Worm (Caenorhabditis elegans) whole organism, mixed stage, embryonic: ENCODE data around the gene unc-3.
A peak's percentile ranks its signal among the peaks of the same experiment; 100 is the strongest.

Experiments used
- M03D4.4 ChIP-seq: sonication (generic microtip); optimal IDR thresholded peaks from 2 replicates; lab custom pipeline; 2017; ENCODE audit warnings: mild to moderate bottlenecking, missing genetic modification characterization, missing compliant biosample characterization
- bed-3 ChIP-seq: fragments of 200-800 bp; sonication (Bioruptor generic); optimal IDR thresholded peaks from 3 replicates; lab custom pipeline; 2018; ENCODE audit warnings: mild to moderate bottlenecking, missing genetic modification characterization, moderate library complexity, missing compliant biosample characterization
- blmp-1 ChIP-seq: fragments of 150-350 bp; optimal IDR thresholded peaks from 2 replicates; lab custom pipeline; 2014; ENCODE audit warnings: missing biosample characterization, missing genetic modification characterization
- ceh-39 ChIP-seq: fragments of 150-350 bp; optimal IDR thresholded peaks from 2 replicates; lab custom pipeline; 2014; ENCODE audit warnings: missing biosample characterization, missing genetic modification characterization
- ceh-43 ChIP-seq: fragments of 200-800 bp; sonication (Bioruptor generic); optimal IDR thresholded peaks from 2 replicates; lab custom pipeline; 2018; ENCODE audit warnings: mild to moderate bottlenecking, missing genetic modification characterization, moderate library complexity, missing compliant biosample characterization
- ceh-83 ChIP-seq: fragments of 200-800 bp; sonication (Bioruptor generic); optimal IDR thresholded peaks from 2 replicates; lab custom pipeline; 2018; ENCODE audit warnings: mild to moderate bottlenecking, missing genetic modification characterization, missing compliant biosample characterization
- ces-1 ChIP-seq: fragments of 150-350 bp; optimal IDR thresholded peaks from 2 replicates; lab custom pipeline; 2014; ENCODE audit warnings: missing biosample characterization, missing genetic modification reagents, missing genetic modification characterization
- cnd-1 ChIP-seq: fragments of 200-800 bp; sonication (Bioruptor generic); optimal IDR thresholded peaks from 2 replicates; lab custom pipeline; 2018; ENCODE audit warnings: mild to moderate bottlenecking, missing genetic modification characterization, missing compliant biosample characterization
- drap-1 ChIP-seq: fragments of 200-800 bp; sonication (Bioruptor generic); optimal IDR thresholded peaks from 3 replicates; lab custom pipeline; 2018; ENCODE audit warnings: mild to moderate bottlenecking, missing genetic modification characterization, missing compliant biosample characterization
- elt-1 ChIP-seq: sonication (generic microtip); optimal IDR thresholded peaks from 2 replicates; lab custom pipeline; 2017; ENCODE audit warnings: missing genetic modification characterization, mild to moderate bottlenecking, missing compliant biosample characterization, antibody characterized with exemption, moderate library complexity, borderline replicate concordance; ENCODE audit not compliant: insufficient read depth
- elt-3 ChIP-seq: fragments of 150-350 bp; optimal IDR thresholded peaks from 2 replicates; lab custom pipeline; 2014; ENCODE audit warnings: missing biosample characterization, missing genetic modification characterization
- flh-1 ChIP-seq: fragments of 200-800 bp; sonication (Bioruptor generic); optimal IDR thresholded peaks from 2 replicates; lab custom pipeline; 2018; ENCODE audit warnings: mild to moderate bottlenecking, missing genetic modification characterization, moderate library complexity, missing compliant biosample characterization
- ham-2 ChIP-seq: fragments of 200-800 bp; sonication (Bioruptor generic); optimal IDR thresholded peaks from 2 replicates; lab custom pipeline; 2018; ENCODE audit warnings: mild to moderate bottlenecking, missing genetic modification characterization, missing compliant biosample characterization
- hlh-1 ChIP-seq: fragments of 150-350 bp; optimal IDR thresholded peaks from 2 replicates; lab custom pipeline; 2014; ENCODE audit warnings: missing biosample characterization, missing genetic modification reagents, missing genetic modification characterization
- lin-13 ChIP-seq: fragments of 150-350 bp; optimal IDR thresholded peaks from 2 replicates; lab custom pipeline; 2014; ENCODE audit warnings: missing biosample characterization, missing genetic modification characterization
- lin-32 ChIP-seq: fragments of 200-800 bp; sonication (Bioruptor generic); optimal IDR thresholded peaks from 2 replicates; lab custom pipeline; 2018; ENCODE audit warnings: mild to moderate bottlenecking, missing genetic modification characterization, missing compliant biosample characterization
- lsy-2 ChIP-seq: fragments of 150-350 bp; optimal IDR thresholded peaks from 2 replicates; lab custom pipeline; 2014; ENCODE audit warnings: missing biosample characterization, missing genetic modification characterization
- mab-5 ChIP-seq: fragments of 150-350 bp; optimal IDR thresholded peaks from 2 replicates; lab custom pipeline; 2014; ENCODE audit warnings: missing biosample characterization, missing genetic modification characterization
- mep-1 ChIP-seq: fragments of 150-350 bp; optimal IDR thresholded peaks from 2 replicates; lab custom pipeline; 2017; ENCODE audit warnings: missing biosample characterization, missing genetic modification reagents, missing genetic modification characterization, inconsistent platforms
- mls-2 ChIP-seq: sonication (generic microtip); optimal IDR thresholded peaks from 2 replicates; lab custom pipeline; 2016; ENCODE audit warnings: mild to moderate bottlenecking, missing genetic modification characterization, moderate library complexity, missing compliant biosample characterization
- nhr-12 ChIP-seq: fragments of 150-350 bp; optimal IDR thresholded peaks from 2 replicates; lab custom pipeline; 2014; ENCODE audit warnings: missing biosample characterization, missing genetic modification characterization
- nhr-2 ChIP-seq: fragments of 150-350 bp; optimal IDR thresholded peaks from 2 replicates; lab custom pipeline; 2014; ENCODE audit warnings: missing biosample characterization, missing genetic modification characterization
- nhr-237 ChIP-seq: fragments of 150-350 bp; optimal IDR thresholded peaks from 2 replicates; lab custom pipeline; 2014; ENCODE audit warnings: missing biosample characterization, missing genetic modification characterization
- nhr-28 ChIP-seq: fragments of 150-350 bp; optimal IDR thresholded peaks from 2 replicates; lab custom pipeline; 2014; ENCODE audit warnings: missing biosample characterization, missing genetic modification characterization
- nhr-76 ChIP-seq: sonication (generic microtip); optimal IDR thresholded peaks from 2 replicates; lab custom pipeline; 2017; ENCODE audit warnings: missing biosample characterization, missing genetic modification characterization
- pha-4 ChIP-seq: fragments of 150-350 bp; optimal IDR thresholded peaks from 2 replicates; lab custom pipeline; 2018; ENCODE audit warnings: missing biosample characterization, missing genetic modification reagents, missing genetic modification characterization
- sem-2 ChIP-seq: fragments of 200-800 bp; sonication (Bioruptor generic); optimal IDR thresholded peaks from 2 replicates; lab custom pipeline; 2018; ENCODE audit warnings: mild to moderate bottlenecking, missing genetic modification characterization, missing compliant biosample characterization
- snpc-4 ChIP-seq: fragments of 150-350 bp; optimal IDR thresholded peaks from 2 replicates; lab custom pipeline; 2014; ENCODE audit warnings: missing biosample characterization, missing genetic modification characterization
- sptf-1 ChIP-seq: sonication (generic microtip); optimal IDR thresholded peaks from 2 replicates; lab custom pipeline; 2017; ENCODE audit warnings: mild to moderate bottlenecking, missing genetic modification characterization, moderate library complexity, missing compliant biosample characterization
- tbx-8 ChIP-seq: fragments of 200-800 bp; sonication (Bioruptor generic); optimal IDR thresholded peaks from 2 replicates; lab custom pipeline; 2018; ENCODE audit warnings: mild to moderate bottlenecking, missing genetic modification characterization, moderate library complexity, missing compliant biosample characterization
- unc-120 ChIP-seq: sonication (generic microtip); optimal IDR thresholded peaks from 2 replicates; lab custom pipeline; 2017; ENCODE audit warnings: missing genetic modification characterization, missing compliant biosample characterization; ENCODE audit not compliant: poor library complexity, severe bottlenecking
- unc-39 ChIP-seq: fragments of 150-350 bp; optimal IDR thresholded peaks from 2 replicates; lab custom pipeline; 2014; ENCODE audit warnings: missing biosample characterization, missing genetic modification characterization
- unc-62 ChIP-seq: fragments of 150-350 bp; optimal IDR thresholded peaks from 2 replicates; lab custom pipeline; 2014; ENCODE audit warnings: missing biosample characterization, missing genetic modification reagents, missing genetic modification characterization
- zip-8 ChIP-seq: fragments of 150-350 bp; optimal IDR thresholded peaks from 2 replicates; lab custom pipeline; 2014; ENCODE audit warnings: missing biosample characterization, missing genetic modification characterization
- ztf-11 ChIP-seq: fragments of 150-350 bp; optimal IDR thresholded peaks from 2 replicates; lab custom pipeline; 2014; ENCODE audit warnings: missing biosample characterization, missing genetic modification characterization

unc-3 gene

ce11 chrX:14792315-14793197, 19.2 kb downstream of the unc-3 start:
- TF ChIP-seq lin-32 (no peak), hlh-1 (tag; lab: Kevin White, UChicago) (no peak), elt-1 (no peak), elt-3 (tag; lab: Kevin White, UChicago) (no peak), sptf-1 (tag; lab: Kevin White, UChicago) (no peak), pha-4 (tag; lab: Kevin White, UChicago) (no peak), ztf-11 (tag; lab: Kevin White, UChicago) (no peak), M03D4.4 (tag; lab: Kevin White, UChicago) (no peak), mab-5 (tag; lab: Kevin White, UChicago) (no peak)

ce11 chrX:14793198-14793747, 19.9 kb downstream of the unc-3 start, which contains the start of gene sprr-2:
TSS of gene sprr-2 (plus strand) at chrX:14793445.
- TF ChIP-seq elt-3 (tag; lab: Kevin White, UChicago) (peak; percentile 51), lin-13 (tag; lab: Kevin White, UChicago) (no peak)

ce11 chrX:14794170-14794569, 20.8 kb downstream of the unc-3 start:
- TF ChIP-seq nhr-2 (tag; lab: Kevin White, UChicago): no peak

ce11 chrX:14797405-14797804, 24.1 kb downstream of the unc-3 start:
- TF ChIP-seq sptf-1 (tag; lab: Kevin White, UChicago) (no peak), nhr-12 (tag; lab: Kevin White, UChicago) (no peak), mep-1 (tag; lab: Kevin White, UChicago) (no peak), ceh-43 (GFP tag; lab: Kevin White, UChicago) (no peak), unc-39 (tag; lab: Kevin White, UChicago) (no peak), zip-8 (tag; lab: Kevin White, UChicago) (no peak), unc-120 (no peak), ham-2 (no peak), hlh-1 (tag; lab: Kevin White, UChicago) (no peak), nhr-237 (tag; lab: Kevin White, UChicago) (no peak)

ce11 chrX:14804706-14805105, 31.4 kb downstream of the unc-3 start:
- TF ChIP-seq elt-3 (tag; lab: Kevin White, UChicago): no peak
- TF ChIP-seq pha-4 (tag; lab: Kevin White, UChicago): no peak
- TF ChIP-seq lin-13 (tag; lab: Kevin White, UChicago): no peak
- peak; percentile 91 for TF ChIP-seq ceh-83 (GFP tag; lab: Kevin White, UChicago)
- no peak for TF ChIP-seq lsy-2 (tag; lab: Kevin White, UChicago)
- no peak for TF ChIP-seq blmp-1 (tag; lab: Kevin White, UChicago)
- no peak for TF ChIP-seq mep-1 (tag; lab: Kevin White, UChicago)
- peak; percentile 52 for TF ChIP-seq lin-32
- no peak for TF ChIP-seq nhr-2 (tag; lab: Kevin White, UChicago)
- TF ChIP-seq tbx-8 (GFP tag; lab: Kevin White, UChicago): peak; percentile 66
- peak; percentile 71 for TF ChIP-seq flh-1 (GFP tag; lab: Kevin White, UChicago)
- peak; percentile 89 for TF ChIP-seq cnd-1 (tag; lab: Kevin White, UChicago)
- TF ChIP-seq sptf-1 (tag; lab: Kevin White, UChicago): peak; percentile 91
- no peak for TF ChIP-seq ces-1 (GFP tag; lab: Kevin White, UChicago)
- TF ChIP-seq elt-1: no peak
- peak; percentile 73 for TF ChIP-seq bed-3 (GFP tag; lab: Kevin White, UChicago)
- TF ChIP-seq drap-1 (GFP tag; lab: Kevin White, UChicago): peak; percentile 90
- peak; percentile 2 for TF ChIP-seq unc-62 (GFP tag; lab: Kevin White, UChicago)
- TF ChIP-seq nhr-237 (tag; lab: Kevin White, UChicago): no peak
- TF ChIP-seq snpc-4: no peak
- TF ChIP-seq nhr-76 (tag; lab: Kevin White, UChicago): no peak
- TF ChIP-seq unc-120: peak; percentile 79
- TF ChIP-seq ceh-43 (GFP tag; lab: Kevin White, UChicago): peak; percentile 83
- peak; percentile 90 for TF ChIP-seq mls-2
- no peak for TF ChIP-seq hlh-1 (tag; lab: Kevin White, UChicago)
- peak; percentile 84 for TF ChIP-seq sem-2 (GFP tag; lab: Kevin White, UChicago)
- TF ChIP-seq unc-39 (tag; lab: Kevin White, UChicago): no peak
- TF ChIP-seq nhr-28 (tag; lab: Kevin White, UChicago): no peak
- no peak for TF ChIP-seq ztf-11 (tag; lab: Kevin White, UChicago)
- TF ChIP-seq mab-5 (tag; lab: Kevin White, UChicago): no peak
- TF ChIP-seq nhr-12 (tag; lab: Kevin White, UChicago): no peak
- peak; percentile 55 for TF ChIP-seq ham-2
- TF ChIP-seq ceh-39 (tag; lab: Kevin White, UChicago): no peak
- TF ChIP-seq zip-8 (tag; lab: Kevin White, UChicago): no peak
- peak; percentile 87 for TF ChIP-seq M03D4.4 (tag; lab: Kevin White, UChicago)
- TF ChIP-seq, all 35 proteins: peak for 15
